Worm (Caenorhabditis elegans): ENCODE data around the gene T08G5.3.

Gene T08G5.3

DNA sequence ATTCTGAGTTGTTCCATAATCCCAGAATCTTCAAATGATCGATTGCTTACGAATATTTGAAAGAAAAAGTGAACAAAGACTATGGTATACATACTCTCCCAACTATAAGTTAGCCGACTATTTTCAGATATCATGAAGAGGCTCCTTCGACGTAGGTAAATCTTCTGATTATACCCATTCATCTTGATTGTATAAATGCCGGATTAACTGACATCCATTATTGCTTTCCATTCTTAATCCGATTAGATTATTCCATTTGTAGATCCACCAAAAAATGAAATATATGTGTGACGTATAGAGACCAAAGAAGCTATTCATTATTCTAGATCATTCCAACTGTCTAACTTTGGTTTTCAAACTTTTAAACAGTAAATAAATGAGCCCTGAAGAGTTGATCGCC, 33.8 kb downstream of the T08G5.3 start:
- TF ChIP-seq mls-2 (tag; optimal IDR thresholded peaks at IDR 0.05), result no peak
- TF ChIP-seq mep-1 (tag; optimal IDR thresholded peaks at IDR 0.05), result no peak
- TF ChIP-seq hlh-1 (tag; optimal IDR thresholded peaks at IDR 0.05), result no peak
- no peak for TF ChIP-seq bed-3 (GFP tag; optimal IDR thresholded peaks at IDR 0.05)
- no peak for TF ChIP-seq ceh-43 (GFP tag; optimal IDR thresholded peaks at IDR 0.05)
- TF ChIP-seq cnd-1 (tag; optimal IDR thresholded peaks at IDR 0.05), result no peak
- no peak for TF ChIP-seq nhr-237 (tag; optimal IDR thresholded peaks at IDR 0.05)
- no peak for TF ChIP-seq ceh-39 (tag; optimal IDR thresholded peaks at IDR 0.05)
- TF ChIP-seq sptf-1 (tag; optimal IDR thresholded peaks at IDR 0.05), result no peak
- no peak for TF ChIP-seq elt-3 (tag; optimal IDR thresholded peaks at IDR 0.05)

DNA sequence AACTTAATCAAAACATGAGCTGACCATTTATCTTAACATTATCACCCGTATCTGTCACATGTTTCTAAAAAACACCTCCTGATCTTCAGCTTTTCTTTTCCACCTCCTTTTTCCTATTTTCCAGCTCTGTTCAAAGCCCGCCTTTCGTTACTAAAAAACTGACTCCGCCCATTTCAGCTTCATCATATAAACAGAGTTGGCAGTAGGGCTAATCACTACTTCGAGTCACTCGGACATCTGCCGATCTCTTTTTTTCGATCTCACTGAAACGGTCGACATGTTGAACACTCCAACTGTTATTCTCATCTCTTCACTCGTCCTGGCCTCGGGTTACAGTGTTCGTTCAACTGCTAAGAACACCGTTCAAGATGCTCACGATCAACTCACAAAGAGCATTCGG, 34.8 kb downstream of the T08G5.3 start, which contains the start of gene droe-4:
Gene droe-4, plus strand, starts transcription at position 172 of the 400 bp plus-strand sequence.
- TF ChIP-seq unc-39 (tag; optimal IDR thresholded peaks at IDR 0.05) (no peak), nhr-237 (tag; optimal IDR thresholded peaks at IDR 0.05) (no peak), hlh-1 (tag; optimal IDR thresholded peaks at IDR 0.05) (no peak), sem-2 (GFP tag; optimal IDR thresholded peaks at IDR 0.05) (no peak), cnd-1 (tag; optimal IDR thresholded peaks at IDR 0.05) (no peak), sptf-1 (tag; optimal IDR thresholded peaks at IDR 0.05) (no peak), bed-3 (GFP tag; optimal IDR thresholded peaks at IDR 0.05) (no peak), ceh-83 (GFP tag; optimal IDR thresholded peaks at IDR 0.05) (no peak), mls-2 (tag; optimal IDR thresholded peaks at IDR 0.05) (no peak), ces-1 (GFP tag; optimal IDR thresholded peaks at IDR 0.05) (no peak), nhr-76 (tag; optimal IDR thresholded peaks at IDR 0.05) (no peak), snpc-4 (tag; optimal IDR thresholded peaks at IDR 0.05) (no peak), lin-13 (tag; optimal IDR thresholded peaks at IDR 0.05) (no peak), nhr-2 (tag; optimal IDR thresholded peaks at IDR 0.05) (no peak), M03D4.4 (tag; optimal IDR thresholded peaks at IDR 0.05) (no peak), lsy-2 (tag; optimal IDR thresholded peaks at IDR 0.05) (no peak), tbx-8 (GFP tag; optimal IDR thresholded peaks at IDR 0.05) (no peak), elt-3 (tag; optimal IDR thresholded peaks at IDR 0.05) (no peak), drap-1 (GFP tag; optimal IDR thresholded peaks at IDR 0.05) (no peak)

DNA sequence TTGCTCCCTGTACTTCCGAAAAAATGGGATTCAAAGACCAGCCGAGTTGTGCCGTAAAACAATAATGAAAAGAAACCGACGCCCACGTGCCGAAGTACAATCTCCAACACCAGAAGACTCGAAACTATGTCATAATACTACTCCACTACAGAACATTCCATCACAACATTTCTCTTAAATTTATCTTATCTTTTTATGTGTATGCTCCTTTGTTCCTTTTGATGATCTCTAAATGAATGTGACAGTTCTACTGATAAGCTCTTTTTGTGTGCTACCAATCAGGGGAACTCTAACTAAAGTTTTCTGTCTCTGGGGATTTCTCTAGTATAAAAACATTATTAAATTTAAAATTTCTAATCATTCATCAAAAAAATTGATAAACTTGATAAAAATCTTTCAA, 40.5 kb downstream of the T08G5.3 start:
- no peak for TF ChIP-seq cnd-1 (tag; optimal IDR thresholded peaks at IDR 0.05)
- no peak for TF ChIP-seq mep-1 (tag; optimal IDR thresholded peaks at IDR 0.05)
- TF ChIP-seq elt-3 (tag; optimal IDR thresholded peaks at IDR 0.05), result no peak
- no peak for TF ChIP-seq nhr-76 (tag; optimal IDR thresholded peaks at IDR 0.05)
- no peak for TF ChIP-seq ham-2 (GFP tag; optimal IDR thresholded peaks at IDR 0.05)
- no peak for TF ChIP-seq ceh-43 (GFP tag; optimal IDR thresholded peaks at IDR 0.05)

DNA sequence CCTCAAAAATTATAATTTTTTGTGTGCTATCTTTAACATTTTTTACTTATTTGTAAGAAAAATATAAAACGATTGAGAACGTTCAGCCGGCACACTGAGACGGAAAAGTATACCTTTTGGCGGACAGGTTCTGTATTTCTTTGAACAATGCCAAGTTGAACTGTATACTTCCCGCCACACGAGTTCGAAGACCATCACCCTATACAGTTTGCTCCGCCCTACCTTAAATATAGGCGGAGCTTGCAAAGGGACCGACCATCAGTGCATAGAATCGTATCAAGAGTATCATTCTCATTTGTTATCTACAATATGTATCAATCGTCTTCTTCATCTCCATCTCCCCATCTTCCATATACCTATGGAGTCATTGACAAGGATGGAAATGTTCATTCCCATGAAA, 42.5 kb downstream of the T08G5.3 start, which contains the start of gene end-1:
Gene end-1, plus strand, starts transcription at position 301 of the 400 bp plus-strand sequence.
- TF ChIP-seq mab-5 (tag; optimal IDR thresholded peaks at IDR 0.05) (no peak), M03D4.4 (tag; optimal IDR thresholded peaks at IDR 0.05) (no peak), ceh-43 (GFP tag; optimal IDR thresholded peaks at IDR 0.05) (no peak), pha-4 (tag; optimal IDR thresholded peaks at IDR 0.05) (no peak), nhr-237 (tag; optimal IDR thresholded peaks at IDR 0.05) (no peak), unc-39 (tag; optimal IDR thresholded peaks at IDR 0.05) (no peak), nhr-28 (tag; optimal IDR thresholded peaks at IDR 0.05) (no peak)

DNA sequence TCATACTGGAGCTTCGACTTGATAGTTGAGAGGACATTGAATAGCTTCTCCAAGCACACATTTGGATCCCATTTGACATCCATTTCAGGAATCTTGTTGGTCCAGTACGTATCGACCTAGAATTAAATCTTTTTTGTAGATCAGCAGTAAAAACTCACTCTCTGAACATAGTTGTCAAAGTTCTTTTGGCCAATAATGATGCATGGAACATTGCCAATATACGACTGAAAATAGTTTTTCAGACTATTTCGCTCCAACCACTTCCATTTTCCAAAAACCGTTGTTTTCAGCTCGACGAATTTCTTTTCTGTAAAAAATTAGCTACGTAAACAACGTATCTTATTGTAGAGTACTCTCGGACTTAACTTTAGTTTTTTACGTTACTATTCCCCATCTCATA, 45.6 kb downstream of the T08G5.3 start:
- TF ChIP-seq nhr-237 (tag; optimal IDR thresholded peaks at IDR 0.05) (no peak), M03D4.4 (tag; optimal IDR thresholded peaks at IDR 0.05) (no peak), cnd-1 (tag; optimal IDR thresholded peaks at IDR 0.05) (no peak), lin-13 (tag; optimal IDR thresholded peaks at IDR 0.05) (no peak), ztf-11 (tag; optimal IDR thresholded peaks at IDR 0.05) (no peak)

DNA sequence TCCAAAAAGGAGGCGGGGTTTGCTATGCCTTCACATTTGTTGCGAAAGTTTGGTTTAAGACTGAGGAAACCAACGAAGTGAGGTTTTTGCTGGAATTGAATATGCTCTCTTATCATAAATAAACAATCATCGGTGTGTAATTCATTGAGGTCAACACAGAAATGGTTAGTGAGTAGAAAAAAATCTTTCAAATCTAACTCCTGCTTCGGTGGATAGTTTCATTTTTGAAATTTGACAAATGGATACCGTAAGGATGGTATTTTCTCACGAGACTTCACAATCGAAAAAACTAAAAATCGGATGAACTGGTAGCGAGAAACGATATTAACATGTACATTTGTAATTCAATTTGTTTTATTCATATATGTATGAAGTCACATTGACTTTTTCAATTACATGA, 46.5 kb downstream of the T08G5.3 start, which contains the start of gene eol-1:
Gene eol-1, minus strand, starts transcription at position 101 of the 400 bp plus-strand sequence.
- TF ChIP-seq ham-2 (GFP tag; optimal IDR thresholded peaks at IDR 0.05) (no peak), lin-32 (GFP tag; optimal IDR thresholded peaks at IDR 0.05) (no peak), nhr-237 (tag; optimal IDR thresholded peaks at IDR 0.05) (no peak), bed-3 (GFP tag; optimal IDR thresholded peaks at IDR 0.05) (no peak), nhr-28 (tag; optimal IDR thresholded peaks at IDR 0.05) (no peak), ces-1 (GFP tag; optimal IDR thresholded peaks at IDR 0.05) (no peak), flh-1 (GFP tag; optimal IDR thresholded peaks at IDR 0.05) (no peak), unc-39 (tag; optimal IDR thresholded peaks at IDR 0.05) (no peak), elt-1 (tag; optimal IDR thresholded peaks at IDR 0.05; ENCODE audit: borderline replicate concordance, insufficient read depth) (no peak), pha-4 (tag; optimal IDR thresholded peaks at IDR 0.05) (no peak), hlh-1 (tag; optimal IDR thresholded peaks at IDR 0.05) (no peak), unc-62 (GFP tag; optimal IDR thresholded peaks at IDR 0.05) (no peak), ztf-11 (tag; optimal IDR thresholded peaks at IDR 0.05) (no peak), sem-2 (GFP tag; optimal IDR thresholded peaks at IDR 0.05) (no peak), snpc-4 (tag; optimal IDR thresholded peaks at IDR 0.05) (no peak), lin-13 (tag; optimal IDR thresholded peaks at IDR 0.05) (no peak)
